Fruit fly (Drosophila melanogaster) whole organism, prepupa: ENCODE data around the gene CG11768.

Experiments
- Blimp-1 ChIP-seq: fragments of 200-800 bp; sonication (Bioruptor generic); optimal IDR thresholded peaks from 3 replicates; lab custom pipeline; 2017; ENCODE audit warnings: missing biosample characterization, missing genetic modification characterization, mild to moderate bottlenecking, moderate library complexity, missing genetic modification reagents
- CG10669 ChIP-seq: fragments of 200-800 bp; sonication (Bioruptor generic); optimal IDR thresholded peaks from 3 replicates; lab custom pipeline; 2018; ENCODE audit warnings: missing biosample characterization, mild to moderate bottlenecking, missing genetic modification characterization, moderate library complexity
- CG11902 ChIP-seq: fragments of 200-800 bp; sonication (Bioruptor generic); optimal IDR thresholded peaks from 3 replicates; lab custom pipeline; 2016; ENCODE audit warnings: missing biosample characterization, missing genetic modification characterization
- CG15336 ChIP-seq: fragments of 200-800 bp; sonication (Bioruptor generic); IDR thresholded peaks from 2 replicates; pipeline ENCODE4 v1.3.6; 2022; ENCODE audit warnings: missing biosample characterization, missing genetic modification characterization
- CG3032 ChIP-seq: fragments of 200-800 bp; optimal IDR thresholded peaks from 2 replicates; lab custom pipeline; 2019; ENCODE audit warnings: missing biosample characterization, mild to moderate bottlenecking, missing genetic modification characterization, moderate library complexity
- CG31627 ChIP-seq: fragments of 200-800 bp; sonication (Bioruptor generic); optimal IDR thresholded peaks from 3 replicates; lab custom pipeline; 2016; ENCODE audit warnings: missing biosample characterization, missing genetic modification characterization
- CG34406 ChIP-seq: fragments of 200-800 bp; sonication (Bioruptor generic); optimal IDR thresholded peaks from 3 replicates; lab custom pipeline; 2016; ENCODE audit warnings: missing biosample characterization, missing genetic modification characterization
- CG4318 ChIP-seq: fragments of 200-800 bp; sonication (Bioruptor generic); optimal IDR thresholded peaks from 3 replicates; lab custom pipeline; 2017; ENCODE audit warnings: missing biosample characterization, mild to moderate bottlenecking, missing genetic modification characterization
- CG6163 ChIP-seq: fragments of 200-800 bp; sonication (Bioruptor generic); IDR thresholded peaks from 3 replicates; pipeline ENCODE4 v1.3.6; 2022; ENCODE audit warnings: missing biosample characterization, missing genetic modification characterization
- CG6276 ChIP-seq: fragments of 200-800 bp; sonication (Bioruptor generic); optimal IDR thresholded peaks from 2 replicates; lab custom pipeline; 2017; ENCODE audit warnings: missing biosample characterization, mild to moderate bottlenecking, missing genetic modification characterization
- CG6792 ChIP-seq: fragments of 200-800 bp; sonication (Bioruptor generic); optimal IDR thresholded peaks from 3 replicates; lab custom pipeline; 2016; ENCODE audit warnings: missing biosample characterization, missing genetic modification characterization
- CG6854 ChIP-seq: fragments of 200-800 bp; sonication (Bioruptor generic); optimal IDR thresholded peaks from 2 replicates; lab custom pipeline; 2017; ENCODE audit warnings: missing biosample characterization, mild to moderate bottlenecking, missing genetic modification characterization
- CG8119 ChIP-seq: fragments of 200-800 bp; sonication (Bioruptor generic); IDR thresholded peaks from 3 replicates; pipeline ENCODE4 v1.3.6; 2022; ENCODE audit warnings: missing biosample characterization, missing genetic modification characterization
- CG8319 ChIP-seq: fragments of 200-800 bp; sonication (Bioruptor generic); optimal IDR thresholded peaks from 3 replicates; lab custom pipeline; 2016; ENCODE audit warnings: missing biosample characterization, missing genetic modification characterization
- CG9139 ChIP-seq: fragments of 200-800 bp; sonication (Bioruptor generic); optimal IDR thresholded peaks from 3 replicates; lab custom pipeline; 2017; ENCODE audit warnings: missing biosample characterization, mild to moderate bottlenecking, missing genetic modification characterization
- Eip78C ChIP-seq: fragments of 200-800 bp; sonication (Bioruptor generic); peaks from one replicate; lab custom pipeline; 2016; ENCODE audit warnings: missing biosample characterization, missing genetic modification characterization
- Eip93F ChIP-seq: fragments of 200-800 bp; sonication (Bioruptor generic); optimal IDR thresholded peaks from 2 replicates; lab custom pipeline; 2016; ENCODE audit warnings: missing biosample characterization, mild to moderate bottlenecking, missing genetic modification characterization
- Ets21C ChIP-seq: fragments of 200-800 bp; sonication (Bioruptor generic); optimal IDR thresholded peaks from 3 replicates; lab custom pipeline; 2016; ENCODE audit warnings: missing biosample characterization, missing genetic modification characterization
- Ets96B ChIP-seq: fragments of 200-800 bp; optimal IDR thresholded peaks from 2 replicates; lab custom pipeline; 2019; ENCODE audit warnings: missing biosample characterization, mild to moderate bottlenecking, missing genetic modification characterization, moderate library complexity
- Gug ChIP-seq: fragments of 200-800 bp; sonication (Bioruptor generic); IDR thresholded peaks from 2 replicates; pipeline ENCODE4 v1.3.6; 2022; ENCODE audit warnings: missing biosample characterization, missing genetic modification characterization
- Hr38 ChIP-seq: sonication (Bioruptor generic); optimal IDR thresholded peaks from 2 replicates; lab custom pipeline; 2016; ENCODE audit warnings: missing biosample characterization, missing genetic modification characterization
- Hr39 ChIP-seq: fragments of 200-800 bp; sonication (Bioruptor generic); optimal IDR thresholded peaks from 2 replicates; lab custom pipeline; 2016; ENCODE audit warnings: missing biosample characterization, missing genetic modification characterization
- Lpt ChIP-seq: fragments of 200-800 bp; sonication (Bioruptor generic); optimal IDR thresholded peaks from 3 replicates; lab custom pipeline; 2016; ENCODE audit warnings: missing biosample characterization, missing genetic modification characterization
- Met ChIP-seq: fragments of 200-800 bp; sonication (Bioruptor generic); optimal IDR thresholded peaks from 3 replicates; lab custom pipeline; 2016; ENCODE audit warnings: missing biosample characterization, missing genetic modification characterization
- OdsH ChIP-seq: fragments of 200-800 bp; sonication (Bioruptor generic); optimal IDR thresholded peaks from 3 replicates; lab custom pipeline; 2016; ENCODE audit warnings: missing biosample characterization, missing genetic modification characterization
- Smox ChIP-seq: fragments of 200-800 bp; sonication (Bioruptor generic); optimal IDR thresholded peaks from 3 replicates; lab custom pipeline; 2016; ENCODE audit warnings: missing biosample characterization, missing genetic modification characterization
- Sox102F ChIP-seq: fragments of 200-800 bp; sonication (Bioruptor generic); optimal IDR thresholded peaks from 2 replicates; lab custom pipeline; 2016; ENCODE audit warnings: missing biosample characterization, mild to moderate bottlenecking, missing genetic modification characterization
- Sox14 ChIP-seq: fragments of 200-800 bp; sonication (Bioruptor generic); optimal IDR thresholded peaks from 3 replicates; lab custom pipeline; 2016; ENCODE audit warnings: missing biosample characterization, missing genetic modification characterization
- Sox15 ChIP-seq: fragments of 200-800 bp; sonication (Bioruptor generic); optimal IDR thresholded peaks from 3 replicates; lab custom pipeline; 2016; ENCODE audit warnings: missing biosample characterization, missing genetic modification characterization
- achi ChIP-seq: fragments of 200-800 bp; sonication (Bioruptor generic); optimal IDR thresholded peaks from 3 replicates; lab custom pipeline; 2016; ENCODE audit warnings: missing biosample characterization, missing genetic modification characterization
- cyc ChIP-seq: fragments of 200-800 bp; sonication (Bioruptor generic); optimal IDR thresholded peaks from 3 replicates; lab custom pipeline; 2016; ENCODE audit warnings: missing biosample characterization, missing genetic modification characterization
- eg ChIP-seq: fragments of 200-800 bp; sonication (Bioruptor generic); IDR thresholded peaks from 3 replicates; pipeline ENCODE4 v1.3.6; 2022; ENCODE audit warnings: missing biosample characterization, missing genetic modification characterization
- esn ChIP-seq: fragments of 200-800 bp; sonication (Bioruptor generic); optimal IDR thresholded peaks from 2 replicates; lab custom pipeline; 2016; ENCODE audit warnings: missing biosample characterization, mild to moderate bottlenecking, missing genetic modification characterization, moderate library complexity
- fd85E ChIP-seq: fragments of 200-800 bp; sonication (Bioruptor generic); optimal IDR thresholded peaks from 3 replicates; lab custom pipeline; 2016; ENCODE audit warnings: missing biosample characterization, missing genetic modification characterization
- fkh ChIP-seq: fragments of 200-800 bp; sonication (Bioruptor generic); optimal IDR thresholded peaks from 3 replicates; lab custom pipeline; 2017; ENCODE audit warnings: missing biosample characterization, mild to moderate bottlenecking, missing genetic modification characterization, moderate library complexity
- lz ChIP-seq: fragments of 200-800 bp; sonication (Bioruptor generic); optimal IDR thresholded peaks from 3 replicates; lab custom pipeline; 2016; ENCODE audit warnings: missing biosample characterization, missing genetic modification characterization
- net ChIP-seq: fragments of 200-800 bp; sonication (Bioruptor generic); optimal IDR thresholded peaks from 3 replicates; lab custom pipeline; 2016; ENCODE audit warnings: missing biosample characterization, missing genetic modification characterization
- pdm3 ChIP-seq: fragments of 200-800 bp; sonication (Bioruptor generic); optimal IDR thresholded peaks from 3 replicates; lab custom pipeline; 2016; ENCODE audit warnings: missing biosample characterization, missing genetic modification characterization
- salr ChIP-seq, 2 experiments: fragments of 200-800 bp; sonication (Bioruptor generic); optimal IDR thresholded peaks; 3 replicates each; lab custom pipeline; 2016 to 2018; ENCODE audit warnings: missing biosample characterization in 2 of 2, missing genetic modification characterization in 2 of 2, mild to moderate bottlenecking in 1 of 2
- ss ChIP-seq, 2 experiments: fragments of 200-800 bp; sonication (Bioruptor generic); optimal IDR thresholded peaks; 2 replicates in 1 of 2; 3 replicates in 1 of 2; lab custom pipeline; 2017 to 2018; ENCODE audit warnings: mild to moderate bottlenecking in 2 of 2, missing biosample characterization in 2 of 2, missing genetic modification characterization in 2 of 2, moderate library complexity in 1 of 2
- svp ChIP-seq: fragments of 200-800 bp; sonication (Bioruptor generic); peaks from one replicate; lab custom pipeline; 2016; ENCODE audit warnings: missing biosample characterization, missing genetic modification characterization
- topi ChIP-seq: fragments of 200-800 bp; sonication (Bioruptor generic); optimal IDR thresholded peaks from 3 replicates; lab custom pipeline; 2016; ENCODE audit warnings: missing biosample characterization, missing genetic modification characterization
- vri ChIP-seq: fragments of 200-800 bp; sonication (Bioruptor generic); optimal IDR thresholded peaks from 3 replicates; lab custom pipeline; 2016; ENCODE audit warnings: missing biosample characterization, mild to moderate bottlenecking, missing genetic modification characterization

The CG11768 gene

DNA sequence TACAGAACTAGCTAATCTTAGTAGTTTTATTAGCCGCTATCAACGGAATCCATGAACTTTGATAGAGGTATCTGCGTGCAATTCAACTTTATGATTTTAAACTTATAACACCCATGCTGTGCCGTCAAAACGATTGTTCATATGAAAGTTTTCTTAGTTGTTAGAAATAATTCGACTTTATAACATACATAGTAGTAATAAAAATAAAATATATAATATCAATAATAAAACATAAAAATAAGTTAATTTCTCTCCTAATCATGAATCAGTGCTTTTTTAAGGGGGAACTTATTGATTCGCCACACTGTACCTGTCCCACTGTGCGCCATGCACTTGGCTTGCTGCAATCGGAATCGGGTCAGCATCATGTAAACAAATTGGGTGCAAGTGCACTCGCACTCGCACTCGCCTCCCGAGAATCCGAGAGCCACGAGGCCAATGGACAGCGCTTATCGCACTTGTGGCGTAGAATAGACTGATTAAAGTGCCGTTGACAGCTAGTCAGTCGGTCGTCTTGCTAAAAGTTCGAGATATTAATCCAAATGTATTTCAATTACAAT lies 56.0 kb downstream of the CG11768 start (continued):
- no peak for TF ChIP-seq Sox102F (GFP tag; lab: Kevin White, UChicago)
- TF ChIP-seq salr (GFP tag; optimal IDR thresholded peaks at IDR 0.05; lab: Kevin White, UChicago) = no peak
- no peak for TF ChIP-seq CG3032 (tag; lab: Kevin White, UChicago)
- no peak for TF ChIP-seq CG10669 (GFP tag; lab: Kevin White, UChicago)
- no peak for TF ChIP-seq CG6854 (GFP tag; lab: Kevin White, UChicago)
- TF ChIP-seq eg (GFP tag; lab: Robert Waterston, UW) = no peak
- TF ChIP-seq fd85E (GFP tag; lab: Kevin White, UChicago) = no peak
- TF ChIP-seq net (GFP tag; lab: Kevin White, UChicago) = peak; percentile 8
- TF ChIP-seq Smox (GFP tag; lab: Kevin White, UChicago) = no peak
- TF ChIP-seq Sox14 (GFP tag; lab: Kevin White, UChicago) = no peak
- TF ChIP-seq Gug (GFP tag; lab: Robert Waterston, UW) = no peak
- TF ChIP-seq Hr38 (GFP tag; lab: Kevin White, UChicago) = no peak
- TF ChIP-seq CG34406 = no peak
- peak; percentile 7 for TF ChIP-seq CG6276 (GFP tag; lab: Kevin White, UChicago)
- no peak for TF ChIP-seq Ets21C (GFP tag; lab: Kevin White, UChicago)
- no peak for TF ChIP-seq CG6792 (GFP tag; lab: Kevin White, UChicago)
- TF ChIP-seq OdsH = no peak
- TF ChIP-seq CG11902 (GFP tag; lab: Kevin White, UChicago) = no peak
- peak; percentile 19; the same call in 1 of the 2 replicates for TF ChIP-seq CG15336 (GFP tag; lab: Robert Waterston, UW)

DNA sequence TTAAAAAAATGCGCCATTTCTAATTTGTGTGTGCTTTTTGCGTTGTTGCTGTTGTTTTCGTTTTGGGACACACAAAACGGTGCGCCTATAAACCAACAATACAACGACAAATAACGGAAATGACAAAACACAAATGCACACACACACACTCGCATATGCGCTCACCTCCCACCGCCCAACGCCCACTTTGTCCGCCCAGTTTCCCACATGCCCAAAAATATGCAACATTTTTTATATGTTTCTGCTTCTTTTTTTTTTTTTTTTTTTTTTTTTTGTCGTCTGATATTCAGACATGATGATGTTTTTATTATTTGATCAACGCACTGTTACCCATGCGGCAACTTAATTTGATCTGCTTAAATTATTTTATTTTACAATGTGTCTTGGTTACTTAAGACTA lies 60.8 kb downstream of the CG11768 start:
- peak; percentile 9 for TF ChIP-seq achi (GFP tag; lab: Kevin White, UChicago)
- no peak for TF ChIP-seq Sox102F (GFP tag; lab: Kevin White, UChicago)
- no peak for TF ChIP-seq CG15336 (GFP tag; lab: Robert Waterston, UW)
- TF ChIP-seq salr (GFP tag; optimal IDR thresholded peaks at IDR 0.05; lab: Kevin White, UChicago) = no peak
- no peak for TF ChIP-seq vri (GFP tag; lab: Kevin White, UChicago)
- TF ChIP-seq net (GFP tag; lab: Kevin White, UChicago) = no peak
- no peak for TF ChIP-seq OdsH
- no peak for TF ChIP-seq CG4318 (GFP tag; lab: Kevin White, UChicago)
- TF ChIP-seq Ets96B = peak; percentile 9
- TF ChIP-seq CG6163 (GFP tag; lab: Robert Waterston, UW) = peak; percentile 84
- no peak for TF ChIP-seq Met (GFP tag; lab: Kevin White, UChicago)
- TF ChIP-seq Gug (GFP tag; lab: Robert Waterston, UW) = no peak
- no peak for TF ChIP-seq lz (GFP tag; lab: Kevin White, UChicago)
- no peak for TF ChIP-seq Lpt (GFP tag; lab: Kevin White, UChicago)

DNA sequence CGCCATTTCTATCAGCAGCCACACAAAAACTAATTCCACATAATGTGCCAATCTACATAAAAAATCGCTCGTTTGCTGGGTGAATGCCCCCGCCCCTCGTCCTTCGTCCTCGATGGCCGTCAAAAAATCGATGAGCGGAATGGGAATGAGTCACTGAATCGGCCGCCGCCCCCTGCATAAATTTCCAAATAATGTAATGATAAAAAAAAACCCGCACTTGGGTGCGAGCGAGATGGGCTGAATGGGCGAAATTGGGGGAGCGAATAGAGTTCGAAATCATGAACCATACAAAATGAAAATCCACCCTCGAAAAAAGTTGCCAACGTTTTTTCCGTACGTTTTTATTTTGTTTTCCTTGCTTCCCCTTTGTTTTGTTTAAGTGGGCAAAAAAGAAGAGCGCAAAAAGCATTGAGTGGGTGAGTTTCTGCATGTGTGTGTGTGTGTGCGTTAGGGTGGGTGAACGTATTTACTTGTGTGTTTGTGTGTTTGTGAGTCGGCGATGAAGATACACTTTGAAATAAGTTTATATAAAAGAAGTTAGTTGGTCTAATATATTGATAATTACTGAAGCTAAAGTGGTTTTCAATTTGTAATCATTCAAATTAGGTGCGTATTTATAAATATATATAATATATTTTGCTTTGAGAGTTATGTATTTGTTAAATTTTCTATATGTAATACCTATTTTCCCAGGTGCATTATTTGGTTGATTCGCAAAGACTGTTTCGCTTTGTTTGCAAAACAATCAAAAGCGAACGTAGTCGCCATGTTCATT lies 62.5 kb downstream of the CG11768 start:
- TF ChIP-seq Ets96B (peak; percentile 43), CG3032 (tag; lab: Kevin White, UChicago) (peak; percentile 44), pdm3 (GFP tag; lab: Kevin White, UChicago) (no peak), Hr38 (GFP tag; lab: Kevin White, UChicago) (no peak), CG31627 (GFP tag; lab: Kevin White, UChicago) (no peak), svp (GFP tag; lab: Kevin White, UChicago) (peak; percentile 12), lz (GFP tag; lab: Kevin White, UChicago) (no peak), fkh (no peak), Sox15 (no peak), CG6854 (GFP tag; lab: Kevin White, UChicago) (no peak), CG6163 (GFP tag; lab: Robert Waterston, UW) (peak; percentile 68; the same call in 2 of the 3 replicates), CG6276 (GFP tag; lab: Kevin White, UChicago) (peak; percentile 31), CG9139 (peak; percentile 51), Eip78C (GFP tag; lab: Kevin White, UChicago) (no peak), Hr39 (GFP tag; lab: Kevin White, UChicago) (no peak), topi (GFP tag; lab: Kevin White, UChicago) (no peak), CG4318 (GFP tag; lab: Kevin White, UChicago) (no peak), Sox14 (GFP tag; lab: Kevin White, UChicago) (no peak), OdsH (no peak), CG10669 (GFP tag; lab: Kevin White, UChicago) (peak; percentile 47), Smox (GFP tag; lab: Kevin White, UChicago) (no peak), Gug (GFP tag; lab: Robert Waterston, UW) (no peak), Eip93F (GFP tag; lab: Kevin White, UChicago) (no peak), Lpt (GFP tag; lab: Kevin White, UChicago) (no peak), Blimp-1 (GFP tag; lab: Kevin White, UChicago) (no peak), CG8319 (no peak), cyc (GFP tag; lab: Kevin White, UChicago) (no peak), esn (GFP tag; lab: Kevin White, UChicago) (no peak), CG8119 (GFP tag; lab: Robert Waterston, UW) (0 out of 3 replicates have a peak, but pooled peaks have one; percentile 20), ss (GFP tag; optimal IDR thresholded peaks at IDR 0.05; lab: Kevin White, UChicago) (peak; percentile 48 to 80)
